Worm (Caenorhabditis elegans) whole organism, midembryonic: ENCODE measurements around the gene fbxa-137.

Experiments used
- T22C8.4 ChIP-seq: fragments of 200-800 bp; sonication (Bioruptor generic); IDR thresholded peaks from 2 replicates; pipeline ENCODE4 v1.3.6; 2022; ENCODE audit warnings: missing genetic modification characterization, missing compliant biosample characterization
- cog-1 ChIP-seq: sonication (generic microtip); optimal IDR thresholded peaks from 2 replicates; lab custom pipeline; 2016; ENCODE audit warnings: missing genetic modification characterization, missing compliant biosample characterization
- flt-1 ChIP-seq: fragments of 200-800 bp; sonication (Bioruptor generic); IDR thresholded peaks from 2 replicates; pipeline ENCODE4 v1.3.6; 2022; ENCODE audit warnings: missing genetic modification characterization, missing compliant biosample characterization
- klf-2 ChIP-seq: fragments of 200-800 bp; sonication (Bioruptor generic); conservative IDR thresholded peaks from 2 replicates; pipeline ENCODE4 v1.3.6; 2022; ENCODE audit warnings: missing genetic modification reagents, missing genetic modification characterization, missing compliant biosample characterization
- med-1 ChIP-seq: sonication (generic microtip); optimal IDR thresholded peaks from 2 replicates; lab custom pipeline; 2017; ENCODE audit warnings: missing genetic modification characterization, mild to moderate bottlenecking, missing compliant biosample characterization, antibody characterized with exemption, missing genetic modification reagents; ENCODE audit not compliant: insufficient read depth
- ref-1 ChIP-seq: fragments of 200-800 bp; sonication (Bioruptor generic); conservative IDR thresholded peaks from 2 replicates; pipeline ENCODE4 v1.3.6; 2022; ENCODE audit warnings: missing genetic modification reagents, missing genetic modification characterization, missing compliant biosample characterization
- tab-1 ChIP-seq: fragments of 200-800 bp; sonication (Bioruptor generic); IDR thresholded peaks from 2 replicates; pipeline ENCODE4 v1.3.6; 2022; ENCODE audit warnings: missing genetic modification characterization, missing compliant biosample characterization
- ztf-23 ChIP-seq: fragments of 200-800 bp; sonication (Bioruptor generic); IDR thresholded peaks from 2 replicates; pipeline ENCODE4 v1.3.6; 2022; ENCODE audit warnings: missing genetic modification reagents, missing genetic modification characterization, missing compliant biosample characterization
- ztf-29 ChIP-seq: fragments of 200-800 bp; sonication (Bioruptor generic); IDR thresholded peaks from 2 replicates; pipeline ENCODE4 v1.3.6; 2022; ENCODE audit warnings: missing genetic modification reagents, missing genetic modification characterization, missing compliant biosample characterization

- TF ChIP-seq ztf-23 (GFP tag; lab: Robert Waterston, UW) (no peak), med-1 (GFP tag; lab: Kevin White, UChicago) (no peak), ztf-29 (GFP tag; lab: Robert Waterston, UW) (no peak), cog-1 (no peak), ref-1 (no peak), flt-1 (GFP tag; lab: Robert Waterston, UW) (no peak), tab-1 (GFP tag; lab: Robert Waterston, UW) (no peak), klf-2 (no peak), T22C8.4 (GFP tag; lab: Robert Waterston, UW) (no peak)
These were observed 16.0 kb downstream of the fbxa-137 start, which contains the start of gene nhr-226 for ce11 chrV:2294577-2294976.
